Fruit fly (Drosophila melanogaster) whole organism, adult: ENCODE results near the gene Pif1B.

Experiments used
- CG11617 ChIP-seq: fragments of 200-800 bp; sonication (Bioruptor generic); optimal IDR thresholded peaks from 2 replicates; lab custom pipeline; 2017; ENCODE audit warnings: mild to moderate bottlenecking, missing biosample characterization, missing genetic modification reagents, missing genetic modification characterization
- CG12768 ChIP-seq: fragments of 200-800 bp; sonication (Bioruptor generic); optimal IDR thresholded peaks from 2 replicates; lab custom pipeline; 2017; ENCODE audit warnings: missing biosample characterization, missing genetic modification characterization, mild to moderate bottlenecking, moderate library complexity, missing genetic modification reagents
- CG1620 ChIP-seq: fragments of 200-800 bp; sonication (Bioruptor generic); optimal IDR thresholded peaks from 2 replicates; lab custom pipeline; 2016; ENCODE audit warnings: missing biosample characterization, missing genetic modification characterization
- CG5204 ChIP-seq: fragments of 200-800 bp; sonication (Bioruptor generic); optimal IDR thresholded peaks from 2 replicates; lab custom pipeline; 2016; ENCODE audit warnings: missing biosample characterization, missing genetic modification characterization
- CG7045 ChIP-seq: fragments of 200-800 bp; sonication (Bioruptor generic); optimal IDR thresholded peaks from 2 replicates; lab custom pipeline; 2017; ENCODE audit warnings: missing biosample characterization, mild to moderate bottlenecking, missing genetic modification characterization
- CG7101 ChIP-seq: fragments of 200-800 bp; sonication (Bioruptor generic); optimal IDR thresholded peaks from 2 replicates; lab custom pipeline; 2018; ENCODE audit warnings: missing biosample characterization, mild to moderate bottlenecking, missing genetic modification characterization, moderate library complexity
- Clk ChIP-seq: fragments of 200-800 bp; sonication (Bioruptor generic); optimal IDR thresholded peaks from 2 replicates; lab custom pipeline; 2017; ENCODE audit warnings: missing biosample characterization, missing genetic modification characterization
- Mnt ChIP-seq: fragments of 200-800 bp; sonication (Bioruptor generic); optimal IDR thresholded peaks from 2 replicates; lab custom pipeline; 2016; ENCODE audit warnings: missing biosample characterization, mild to moderate bottlenecking, missing genetic modification characterization
- bab1 ChIP-seq: fragments of 200-800 bp; sonication (Bioruptor generic); optimal IDR thresholded peaks from 3 replicates; lab custom pipeline; 2019; ENCODE audit warnings: missing biosample characterization, mild to moderate bottlenecking, missing genetic modification characterization, moderate library complexity
- cic ChIP-seq: fragments of 200-800 bp; sonication (Bioruptor generic); optimal IDR thresholded peaks from 2 replicates; lab custom pipeline; 2017; ENCODE audit warnings: missing biosample characterization, mild to moderate bottlenecking, missing genetic modification characterization, moderate library complexity
- cnc ChIP-seq, 2 experiments: fragments of >200 bp; optimal IDR thresholded peaks; 2 replicates each; lab custom pipeline; 2017
- kay ChIP-seq: fragments of 200-800 bp; sonication (Bioruptor generic); peaks from one replicate; lab custom pipeline; 2016; ENCODE audit warnings: missing biosample characterization, missing genetic modification characterization, borderline replicate concordance
- ovo ChIP-seq: fragments of 200-800 bp; sonication (Bioruptor generic); optimal IDR thresholded peaks from 2 replicates; lab custom pipeline; 2016; ENCODE audit warnings: missing biosample characterization, missing genetic modification characterization
- pad ChIP-seq: fragments of 200-800 bp; sonication (Bioruptor generic); optimal IDR thresholded peaks from 3 replicates; lab custom pipeline; 2017; ENCODE audit warnings: missing biosample characterization, missing genetic modification characterization, mild to moderate bottlenecking, moderate library complexity, missing genetic modification reagents

dm6 chr3R:8809712-8810111 lies 8.7 kb upstream of the Pif1B start:
- TF ChIP-seq CG11617 (GFP tag; lab: Kevin White, UChicago): no peak
- no peak for TF ChIP-seq CG5204
- TF ChIP-seq kay (GFP tag; lab: Kevin White, UChicago): no peak
- TF ChIP-seq cnc (optimal IDR thresholded peaks at IDR 0.05; lab: Kevin White, UChicago): no peak
- peak; percentile 94 for TF ChIP-seq cic (GFP tag; lab: Kevin White, UChicago)
- TF ChIP-seq CG1620 (GFP tag; lab: Kevin White, UChicago): no peak
- TF ChIP-seq bab1: no peak
- no peak for TF ChIP-seq CG7045 (GFP tag; lab: Kevin White, UChicago)
- no peak for TF ChIP-seq pad (GFP tag; lab: Kevin White, UChicago)
- no peak for TF ChIP-seq Clk (GFP tag; lab: Kevin White, UChicago)
- peak; percentile 17 for TF ChIP-seq Mnt (GFP tag; lab: Kevin White, UChicago)
- TF ChIP-seq CG7101 (tag; lab: Kevin White, UChicago): no peak
- no peak for TF ChIP-seq ovo (GFP tag; lab: Kevin White, UChicago)
- TF ChIP-seq CG12768 (GFP tag; lab: Kevin White, UChicago): no peak
